Worm (Caenorhabditis elegans): Measurements from ENCODE around the gene sdz-5.

- TF ChIP-seq dao-5 (tag; optimal IDR thresholded peaks at IDR 0.05) (no peak), him-1 (tag; optimal IDR thresholded peaks at IDR 0.05) (no peak)
Observed at ce11 chrII:2985446-2985845, 23.1 kb upstream of the sdz-5 start.

Measured in whole organism, L4/young adult.